Worm (Caenorhabditis elegans) whole organism, dauer: Measurements from ENCODE around the gene ZK856.14.

Experiments
- unc-62 ChIP-seq: sonication (generic microtip); optimal IDR thresholded peaks from 2 replicates; lab custom pipeline; 2017; ENCODE audit warnings: missing biosample characterization, missing genetic modification reagents, missing genetic modification characterization

The ZK856.14 gene

ce11 chrV:10216724-10217123, at the start of gene ZK856.14:
Gene ZK856.14 (plus strand): TSS chrV:10217024.
- no peak for TF ChIP-seq unc-62 (GFP tag; lab: Kevin White, UChicago)

ce11 chrV:10168870-10169269, 48.0 kb upstream of the ZK856.14 start:
- no peak for TF ChIP-seq unc-62 (GFP tag; lab: Kevin White, UChicago)

ce11 chrV:10173653-10174052, 43.2 kb upstream of the ZK856.14 start, which contains the start of gene egl-3:
Gene egl-3 (minus strand): TSS chrV:10173753.
- no peak for TF ChIP-seq unc-62 (GFP tag; lab: Kevin White, UChicago)

- TF ChIP-seq unc-62 (GFP tag; lab: Kevin White, UChicago): no peak
Observed at ce11 chrV:10174632-10175075, 42.2 kb upstream of the ZK856.14 start.

- TF ChIP-seq unc-62 (GFP tag; lab: Kevin White, UChicago): no peak
Observed at ce11 chrV:10178166-10178565, 38.7 kb upstream of the ZK856.14 start.

- no peak for TF ChIP-seq unc-62 (GFP tag; lab: Kevin White, UChicago)
Observed at ce11 chrV:10179235-10179634, 37.6 kb upstream of the ZK856.14 start, which contains the start of gene cul-5. Gene cul-5 (plus strand): TSS chrV:10179535.

- TF ChIP-seq unc-62 (GFP tag; lab: Kevin White, UChicago): no peak
Observed at ce11 chrV:10182984-10183383, 33.8 kb upstream of the ZK856.14 start, which contains the start of gene ZK856.4. Gene ZK856.4 (plus strand): TSS chrV:10183284.

ce11 chrV:10183810-10184209, 33.0 kb upstream of the ZK856.14 start:
- TF ChIP-seq unc-62 (GFP tag; lab: Kevin White, UChicago): no peak

- no peak for TF ChIP-seq unc-62 (GFP tag; lab: Kevin White, UChicago)
Observed at ce11 chrV:10185719-10186118, 31.1 kb upstream of the ZK856.14 start, which contains the start of gene ZK856.18. Gene ZK856.18 (minus strand): TSS chrV:10186007.

ce11 chrV:10190081-10190556, 26.7 kb upstream of the ZK856.14 start, which contains the start of gene ZK856.5:
Gene ZK856.5 (minus strand): TSS chrV:10190131.
- no peak for TF ChIP-seq unc-62 (GFP tag; lab: Kevin White, UChicago)

- no peak for TF ChIP-seq unc-62 (GFP tag; lab: Kevin White, UChicago)
Observed at ce11 chrV:10191242-10191641, 25.6 kb upstream of the ZK856.14 start.

- no peak for TF ChIP-seq unc-62 (GFP tag; lab: Kevin White, UChicago)
Observed at ce11 chrV:10198386-10198785, 18.4 kb upstream of the ZK856.14 start, which contains the start of gene ZK856.6. Gene ZK856.6 (plus strand): TSS chrV:10198686.

- TF ChIP-seq unc-62 (GFP tag; lab: Kevin White, UChicago): no peak
Observed at ce11 chrV:10201913-10202312, 14.9 kb upstream of the ZK856.14 start, which contains the start of gene ZK856.7. Gene ZK856.7 (plus strand): TSS chrV:10202098.

ce11 chrV:10202340-10202739, 14.5 kb upstream of the ZK856.14 start:
- no peak for TF ChIP-seq unc-62 (GFP tag; lab: Kevin White, UChicago)

- TF ChIP-seq unc-62 (GFP tag; lab: Kevin White, UChicago): no peak
Observed at ce11 chrV:10203435-10204009, 13.3 kb upstream of the ZK856.14 start, which contains the start of gene chpf-1. Gene chpf-1 (minus strand): TSS chrV:10203485.

ce11 chrV:10204863-10205338, 11.9 kb upstream of the ZK856.14 start, which contains the start of the genes ZK856.19 and ZK856.11:
Gene ZK856.19 (minus strand): TSS chrV:10204913.
Gene ZK856.11 (minus strand): TSS chrV:10204938.
- no peak for TF ChIP-seq unc-62 (GFP tag; lab: Kevin White, UChicago)
